Fruit fly (Drosophila melanogaster) whole organism, embryonic: Measurements from ENCODE around the gene Duox.

Experiments used
- CG10274 ChIP-seq: fragments of 200-800 bp; sonication (Bioruptor generic); optimal IDR thresholded peaks from 3 replicates; lab custom pipeline; 2017; ENCODE audit warnings: missing biosample characterization, mild to moderate bottlenecking, missing genetic modification characterization
- CG10321 ChIP-seq: fragments of 200-800 bp; sonication (Bioruptor generic); IDR thresholded peaks from 2 replicates; pipeline ENCODE4 v1.3.6; 2022; ENCODE audit warnings: missing biosample characterization, missing genetic modification characterization
- CG13296 ChIP-seq: fragments of 200-800 bp; sonication (Bioruptor generic); optimal IDR thresholded peaks from 3 replicates; lab custom pipeline; 2018; ENCODE audit warnings: missing biosample characterization, mild to moderate bottlenecking, missing genetic modification characterization
- CG1529 ChIP-seq: fragments of 200-800 bp; sonication (Bioruptor generic); optimal IDR thresholded peaks from 3 replicates; lab custom pipeline; 2018; ENCODE audit warnings: missing biosample characterization, missing genetic modification characterization
- CG16779 ChIP-seq: fragments of 200-800 bp; sonication (Bioruptor generic); IDR thresholded peaks from 2 replicates; pipeline ENCODE4 v1.3.6; 2022; ENCODE audit warnings: missing biosample characterization, missing genetic modification characterization
- CG17361 ChIP-seq: fragments of 200-800 bp; sonication (Bioruptor generic); IDR thresholded peaks from 3 replicates; pipeline ENCODE4 v1.3.6; 2022; ENCODE audit warnings: missing biosample characterization, missing genetic modification characterization
- CG17385 ChIP-seq: fragments of 200-800 bp; sonication (Bioruptor generic); optimal IDR thresholded peaks from 3 replicates; lab custom pipeline; 2018; ENCODE audit warnings: missing biosample characterization, mild to moderate bottlenecking, missing genetic modification characterization
- CG17612 ChIP-seq: fragments of 200-800 bp; sonication (Bioruptor generic); IDR thresholded peaks from 2 replicates; pipeline ENCODE4 v1.3.6; 2022; ENCODE audit warnings: missing biosample characterization, missing genetic modification characterization
- CG17802 ChIP-seq: fragments of 200-800 bp; sonication (Bioruptor generic); optimal IDR thresholded peaks from 2 replicates; lab custom pipeline; 2018; ENCODE audit warnings: missing biosample characterization, mild to moderate bottlenecking, missing genetic modification characterization, moderate library complexity
- CG18262 ChIP-seq: fragments of 200-800 bp; optimal IDR thresholded peaks from 3 replicates; lab custom pipeline; 2019; ENCODE audit warnings: missing biosample characterization, mild to moderate bottlenecking, missing genetic modification characterization, moderate library complexity
- CG1832 ChIP-seq: fragments of 200-800 bp; sonication (Bioruptor generic); optimal IDR thresholded peaks from 2 replicates; lab custom pipeline; 2017; ENCODE audit warnings: missing biosample characterization, mild to moderate bottlenecking, missing genetic modification characterization, inconsistent platforms
- CG18619 ChIP-seq: fragments of 200-800 bp; sonication (Bioruptor generic); optimal IDR thresholded peaks from 3 replicates; lab custom pipeline; 2017; ENCODE audit warnings: missing biosample characterization, mild to moderate bottlenecking, missing genetic modification characterization
- CG2129 ChIP-seq: fragments of 200-800 bp; sonication (Bioruptor generic); IDR thresholded peaks from 2 replicates; pipeline ENCODE4 v1.3.6; 2022; ENCODE audit warnings: missing biosample characterization, missing genetic modification characterization; ENCODE audit not compliant: partially characterized antibody
- CG31224 ChIP-seq: fragments of 200-800 bp; sonication (Bioruptor generic); IDR thresholded peaks from 2 replicates; pipeline ENCODE4 v1.3.6; 2022; ENCODE audit warnings: missing biosample characterization, missing genetic modification characterization
- CG3407 ChIP-seq: fragments of 200-800 bp; sonication (Bioruptor generic); optimal IDR thresholded peaks from 2 replicates; lab custom pipeline; 2018; ENCODE audit warnings: missing biosample characterization, mild to moderate bottlenecking, missing genetic modification characterization
- CG34376 ChIP-seq: fragments of 200-800 bp; sonication (Bioruptor generic); optimal IDR thresholded peaks from 2 replicates; lab custom pipeline; 2018; ENCODE audit warnings: missing biosample characterization, mild to moderate bottlenecking, missing genetic modification characterization
- CG43689 ChIP-seq: fragments of 200-800 bp; sonication (Bioruptor generic); IDR thresholded peaks from 2 replicates; pipeline ENCODE4 v1.3.6; 2022; ENCODE audit warnings: missing biosample characterization, missing genetic modification characterization
- CG4730 ChIP-seq: fragments of 200-800 bp; sonication (Bioruptor generic); IDR thresholded peaks from 2 replicates; pipeline ENCODE4 v1.3.6; 2022; ENCODE audit warnings: missing biosample characterization, missing genetic modification characterization
- CG5245 ChIP-seq: fragments of 200-800 bp; sonication (Bioruptor generic); optimal IDR thresholded peaks from 3 replicates; lab custom pipeline; 2016; ENCODE audit warnings: missing biosample characterization, missing genetic modification characterization
- CG6175 ChIP-seq: fragments of 200-800 bp; sonication (Bioruptor generic); IDR thresholded peaks from 3 replicates; pipeline ENCODE4 v1.3.6; 2022; ENCODE audit warnings: missing biosample characterization, missing genetic modification characterization
- CG6689 ChIP-seq: fragments of 200-800 bp; sonication (Bioruptor generic); IDR thresholded peaks from 2 replicates; pipeline ENCODE4 v1.3.6; 2022; ENCODE audit warnings: missing biosample characterization, missing genetic modification characterization
- CG8290 ChIP-seq, 3 experiments: fragments of 200-800 bp; sonication (Bioruptor generic); optimal IDR thresholded peaks; 2 replicates each; lab custom pipeline; 2016 to 2019; ENCODE audit warnings: missing biosample characterization in 3 of 3, missing genetic modification characterization in 3 of 3, mild to moderate bottlenecking in 2 of 3, moderate library complexity in 1 of 3
- CG8765 ChIP-seq: fragments of 200-800 bp; sonication (Bioruptor generic); IDR thresholded peaks from 2 replicates; pipeline ENCODE4 v1.3.6; 2022; ENCODE audit warnings: missing biosample characterization, missing genetic modification characterization
- CG9932 ChIP-seq: fragments of 200-800 bp; sonication (Bioruptor generic); IDR thresholded peaks from 2 replicates; pipeline ENCODE4 v1.3.6; 2022; ENCODE audit warnings: missing biosample characterization, missing genetic modification characterization
- Dp ChIP-seq: fragments of 200-800 bp; sonication (Bioruptor generic); optimal IDR thresholded peaks from 2 replicates; lab custom pipeline; 2018; ENCODE audit warnings: missing biosample characterization, mild to moderate bottlenecking, missing genetic modification characterization, moderate library complexity
- Eip74EF ChIP-seq, 2 experiments: fragments of 200-800 bp in 1 of 2; fragments of >200 bp in 1 of 2; sonication (Bioruptor generic) in 1 of 2; optimal IDR thresholded peaks; 2 replicates each; lab custom pipeline; 2017 to 2019; ENCODE audit warnings: missing biosample characterization in 2 of 2, missing genetic modification characterization in 2 of 2, mild to moderate bottlenecking in 1 of 2, moderate library complexity in 1 of 2
- H15 ChIP-seq: fragments of 200-800 bp; sonication (Bioruptor generic); IDR thresholded peaks from 3 replicates; pipeline ENCODE4 v1.3.6; 2022; ENCODE audit warnings: missing biosample characterization, missing genetic modification characterization
- Lhr ChIP-seq: fragments of 200-800 bp; sonication (Bioruptor generic); optimal IDR thresholded peaks from 3 replicates; lab custom pipeline; 2017; ENCODE audit warnings: mild to moderate bottlenecking, missing biosample characterization, missing genetic modification reagents, missing genetic modification characterization
- MTF-1 ChIP-seq: fragments of 200-800 bp; sonication (Bioruptor generic); optimal IDR thresholded peaks from 2 replicates; lab custom pipeline; 2018; ENCODE audit warnings: missing biosample characterization, mild to moderate bottlenecking, missing genetic modification characterization, borderline replicate concordance
- Max ChIP-seq: fragments of 200-800 bp; sonication (Bioruptor generic); optimal IDR thresholded peaks from 2 replicates; lab custom pipeline; 2016; ENCODE audit warnings: missing biosample characterization, mild to moderate bottlenecking, missing genetic modification characterization
- NC2α ChIP-seq: fragments of 200-800 bp; sonication (Bioruptor generic); optimal IDR thresholded peaks from 2 replicates; lab custom pipeline; 2016; ENCODE audit warnings: missing biosample characterization, missing genetic modification characterization
- Sry-δ ChIP-seq: fragments of 200-800 bp; sonication (Bioruptor generic); optimal IDR thresholded peaks from 2 replicates; lab custom pipeline; 2016; ENCODE audit warnings: missing biosample characterization, missing genetic modification characterization
- TFAM ChIP-seq: fragments of 200-800 bp; sonication (Bioruptor generic); optimal IDR thresholded peaks from 2 replicates; lab custom pipeline; 2017; ENCODE audit warnings: missing biosample characterization, missing genetic modification characterization, inconsistent platforms
- Taf1 ChIP-seq: fragments of 200-800 bp; sonication (Bioruptor generic); IDR thresholded peaks from 2 replicates; pipeline ENCODE4 v1.3.6; 2022; ENCODE audit warnings: missing biosample characterization, missing genetic modification characterization
- Trl ChIP-seq, 3 experiments: fragments of >200 bp in 2 of 3; fragments of 200-800 bp in 1 of 3; sonication (Bioruptor generic) in 1 of 3; optimal IDR thresholded peaks; 2 replicates in 1 of 3; 3 replicates in 2 of 3; lab custom pipeline; 2016 to 2017; ENCODE audit warnings: missing biosample characterization in 1 of 3, missing genetic modification characterization in 1 of 3
- al ChIP-seq: fragments of 200-800 bp; sonication (Bioruptor generic); IDR thresholded peaks from 2 replicates; pipeline ENCODE4 v1.3.6; 2022; ENCODE audit warnings: missing biosample characterization, missing genetic modification characterization
- ash1 ChIP-seq: fragments of 200-800 bp; sonication (Bioruptor generic); optimal IDR thresholded peaks from 2 replicates; lab custom pipeline; 2018; ENCODE audit warnings: missing biosample characterization, mild to moderate bottlenecking, missing genetic modification characterization
- chm ChIP-seq: fragments of 200-800 bp; sonication (Bioruptor generic); IDR thresholded peaks from 2 replicates; pipeline ENCODE4 v1.3.6; 2022; ENCODE audit warnings: missing biosample characterization, missing genetic modification characterization
- dpn ChIP-seq, 2 experiments: fragments of 200-800 bp; sonication (Bioruptor generic); optimal IDR thresholded peaks; 3 replicates each; lab custom pipeline; 2016; ENCODE audit warnings: missing biosample characterization in 2 of 2, missing genetic modification characterization in 2 of 2
- gce ChIP-seq: fragments of 200-800 bp; sonication (Bioruptor generic); IDR thresholded peaks from 3 replicates; pipeline ENCODE4 v1.3.6; 2022; ENCODE audit warnings: missing biosample characterization, missing genetic modification characterization
- kah ChIP-seq: fragments of 200-800 bp; sonication (Bioruptor generic); optimal IDR thresholded peaks from 2 replicates; lab custom pipeline; 2018; ENCODE audit warnings: missing biosample characterization, mild to moderate bottlenecking, missing genetic modification characterization
- lab ChIP-seq: fragments of 200-800 bp; sonication (Bioruptor generic); optimal IDR thresholded peaks from 3 replicates; lab custom pipeline; 2017; ENCODE audit warnings: missing biosample characterization, missing genetic modification characterization, mild to moderate bottlenecking, moderate library complexity, missing genetic modification reagents
- lmd ChIP-seq: fragments of 200-800 bp; sonication (Bioruptor generic); IDR thresholded peaks from 2 replicates; pipeline ENCODE4 v1.3.6; 2022; ENCODE audit warnings: missing biosample characterization, missing genetic modification characterization
- maf-S ChIP-seq: fragments of 200-800 bp; sonication (Bioruptor generic); optimal IDR thresholded peaks from 2 replicates; lab custom pipeline; 2016; ENCODE audit warnings: missing biosample characterization, missing genetic modification characterization
- mirr ChIP-seq: fragments of 200-800 bp; sonication (Bioruptor generic); optimal IDR thresholded peaks from 3 replicates; lab custom pipeline; 2018; ENCODE audit warnings: missing biosample characterization, mild to moderate bottlenecking, missing genetic modification characterization
- nerfin-1 ChIP-seq: fragments of 200-800 bp; sonication (Bioruptor generic); optimal IDR thresholded peaks from 3 replicates; lab custom pipeline; 2019; ENCODE audit warnings: missing biosample characterization, mild to moderate bottlenecking, missing genetic modification characterization, moderate library complexity
- pnt ChIP-seq: fragments of 200-800 bp; sonication (Bioruptor generic); optimal IDR thresholded peaks from 3 replicates; lab custom pipeline; 2016; ENCODE audit warnings: missing biosample characterization, missing genetic modification characterization
- pros ChIP-seq: fragments of 200-800 bp; sonication (Bioruptor generic); optimal IDR thresholded peaks from 3 replicates; lab custom pipeline; 2019; ENCODE audit warnings: missing biosample characterization, mild to moderate bottlenecking, missing genetic modification characterization, moderate library complexity
- sd ChIP-seq: fragments of 200-800 bp; sonication (Bioruptor generic); optimal IDR thresholded peaks from 3 replicates; lab custom pipeline; 2018; ENCODE audit warnings: missing biosample characterization, mild to moderate bottlenecking, missing genetic modification characterization, moderate library complexity
- ssp ChIP-seq: fragments of 200-800 bp; sonication (Bioruptor generic); IDR thresholded peaks from 2 replicates; pipeline ENCODE4 v1.3.6; 2022; ENCODE audit warnings: missing biosample characterization, missing genetic modification characterization
- sug ChIP-seq: fragments of 200-800 bp; optimal IDR thresholded peaks from 2 replicates; lab custom pipeline; 2019; ENCODE audit warnings: missing biosample characterization, mild to moderate bottlenecking, missing genetic modification characterization, moderate library complexity

The Duox gene

dm6 chr2L:2767627-2768026, 62.4 kb downstream of the Duox start, which contains the start of the genes Taf10b and Taf10 (continued):
- TF ChIP-seq CG1832 (GFP tag; lab: Kevin White, UChicago) (no peak), CG34376 (GFP tag; lab: Kevin White, UChicago) (peak; percentile 76), TFAM (no peak), gce (GFP tag; lab: Robert Waterston, UW) (no peak), sug (tag; lab: Kevin White, UChicago) (peak; percentile 33), CG5245 (no peak), mirr (peak; percentile 47), dpn (GFP tag; optimal IDR thresholded peaks at IDR 0.05; lab: Kevin White, UChicago) (no peak), lmd (no peak), CG18262 (no peak), ash1 (no peak), CG1529 (GFP tag; lab: Kevin White, UChicago) (no peak), pros (GFP tag; lab: Kevin White, UChicago) (no peak), Max (GFP tag; lab: Kevin White, UChicago) (no peak), Dp (GFP tag; lab: Kevin White, UChicago) (peak; percentile 45), CG31224 (GFP tag; lab: Robert Waterston, UW) (no peak), al (GFP tag; lab: Robert Waterston, UW) (no peak), CG17802 (tag; lab: Kevin White, UChicago) (no peak), CG6689 (GFP tag; lab: Robert Waterston, UW) (no peak), MTF-1 (GFP tag; lab: Kevin White, UChicago) (no peak), maf-S (GFP tag; lab: Kevin White, UChicago) (no peak), ssp (no peak), CG2129 (GFP tag; lab: Robert Waterston, UW) (peak; percentile 50), chm (no peak), Taf1 (no peak), kah (GFP tag; lab: Kevin White, UChicago) (peak; percentile 3), pnt (GFP tag; lab: Kevin White, UChicago) (no peak), sd (peak; percentile 48), Eip74EF (GFP tag; optimal IDR thresholded peaks at IDR 0.05; lab: Kevin White, UChicago) (peak in 1 of 2 experiments; percentile 5), CG43689 (GFP tag; lab: Robert Waterston, UW) (no peak), CG18619 (GFP tag; lab: Kevin White, UChicago) (no peak), CG17385 (peak; percentile 4), CG9932 (GFP tag; lab: Robert Waterston, UW) (peak; percentile 41; the same call in 1 of the 2 replicates), CG8290 (GFP tag; optimal IDR thresholded peaks at IDR 0.05; lab: Kevin White, UChicago) (no peak), CG8290 (tag; optimal IDR thresholded peaks at IDR 0.05; lab: Kevin White, UChicago) (peak in 1 of 2 experiments; percentile 55), H15 (GFP tag; lab: Robert Waterston, UW) (no peak), CG8765 (GFP tag; lab: Robert Waterston, UW) (no peak), CG4730 (GFP tag; lab: Robert Waterston, UW) (no peak), CG16779 (GFP tag; lab: Robert Waterston, UW) (no peak), Lhr (GFP tag; lab: Kevin White, UChicago) (no peak), NC2α (GFP tag; lab: Kevin White, UChicago) (no peak), nerfin-1 (tag; lab: Kevin White, UChicago) (no peak), CG10321 (GFP tag; lab: Robert Waterston, UW) (no peak), CG10274 (no peak), Trl (optimal IDR thresholded peaks at IDR 0.05; lab: Kevin White, UChicago) (no peak), Trl (GFP tag; optimal IDR thresholded peaks at IDR 0.05; lab: Kevin White, UChicago) (no peak), CG13296 (peak; percentile 41), CG6175 (GFP tag; lab: Robert Waterston, UW) (no peak), CG17612 (no peak), CG3407 (no peak), CG17361 (GFP tag; lab: Robert Waterston, UW) (no peak), lab (no peak), Sry-δ (GFP tag; lab: Kevin White, UChicago) (peak; percentile 93)
